Worm (Caenorhabditis elegans): ENCODE measurements around the gene cnk-1.

The cnk-1 gene

DNA sequence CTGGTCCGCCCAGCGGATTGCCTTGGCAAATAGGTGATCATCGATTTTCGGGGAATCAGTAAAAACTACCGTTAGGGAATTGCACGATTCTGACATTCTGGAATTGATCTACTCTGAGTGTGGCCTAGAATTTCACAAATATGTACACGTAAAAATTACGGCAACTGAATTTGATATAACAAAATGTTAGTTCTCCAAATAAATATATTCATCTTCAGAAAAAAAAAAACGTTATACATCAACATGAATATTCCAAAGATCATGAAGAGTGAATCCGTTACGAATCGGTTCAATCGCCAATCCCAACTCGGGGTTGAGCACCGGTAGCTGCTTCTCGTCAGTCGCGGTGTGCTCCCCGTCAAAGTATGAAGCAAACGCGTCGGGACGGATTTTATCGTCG, 12.4 kb upstream of the cnk-1 start, which contains the start of gene rip-1:
TSS of gene rip-1 (minus strand) at position 101 of the 400 bp plus-strand sequence.
- TF ChIP-seq mep-1 (tag; optimal IDR thresholded peaks at IDR 0.05) (no peak), pag-3 (tag; optimal IDR thresholded peaks at IDR 0.05; ENCODE audit: borderline replicate concordance, insufficient read depth) (no peak), xbp-1 (tag; optimal IDR thresholded peaks at IDR 0.05) (no peak), nhr-28 (tag; optimal IDR thresholded peaks at IDR 0.05) (no peak), vab-15 (tag; optimal IDR thresholded peaks at IDR 0.05) (no peak), dsc-1 (tag; optimal IDR thresholded peaks at IDR 0.05) (no peak), efl-3 (GFP tag; optimal IDR thresholded peaks at IDR 0.05) (no peak), sox-4 (tag; optimal IDR thresholded peaks at IDR 0.05) (no peak), nhr-76 (tag; optimal IDR thresholded peaks at IDR 0.05) (no peak), egl-27 (tag; optimal IDR thresholded peaks at IDR 0.05) (no peak), mab-9 (GFP tag; IDR thresholded peaks at IDR 0.05) (no peak), zip-4 (GFP tag; optimal IDR thresholded peaks at IDR 0.05) (no peak), lin-15B (tag; optimal IDR thresholded peaks at IDR 0.05) (no peak)

DNA sequence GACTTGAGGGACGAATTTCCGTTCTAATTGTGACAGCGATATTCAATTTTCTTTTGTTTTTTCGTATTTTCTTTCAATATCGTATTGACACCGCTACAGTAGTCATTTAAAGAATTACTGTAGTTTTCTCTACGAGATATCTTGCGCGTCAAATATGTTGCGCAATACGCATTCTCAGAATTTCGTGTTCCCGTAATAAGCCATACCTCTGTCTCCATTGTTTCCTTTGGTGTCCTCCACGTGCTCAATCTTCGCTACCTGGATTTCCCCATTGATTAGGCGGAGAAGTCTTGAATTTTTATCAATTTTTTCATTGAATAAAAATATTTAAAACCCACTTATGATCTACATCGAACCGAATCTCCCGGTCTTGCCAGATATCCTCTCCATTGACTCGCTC, 9.8 kb upstream of the cnk-1 start:
- TF ChIP-seq C16A3.4 (tag; optimal IDR thresholded peaks at IDR 0.05) (no peak), unc-30 (tag; optimal IDR thresholded peaks at IDR 0.05) (no peak), pax-3 (tag; optimal IDR thresholded peaks at IDR 0.05) (no peak), lin-14 (GFP tag; optimal IDR thresholded peaks at IDR 0.05) (no peak), ceh-8 (GFP tag; optimal IDR thresholded peaks at IDR 0.05) (no peak), nhr-84 (tag; optimal IDR thresholded peaks at IDR 0.05) (no peak), tlp-1 (tag; optimal IDR thresholded peaks at IDR 0.05) (no peak), F16B12.6 (tag; optimal IDR thresholded peaks at IDR 0.05) (no peak), alr-1 (tag; optimal IDR thresholded peaks at IDR 0.05; ENCODE audit: borderline replicate concordance) (no peak), vab-15 (tag; optimal IDR thresholded peaks at IDR 0.05) (no peak), lin-15B (tag; optimal IDR thresholded peaks at IDR 0.05) (no peak), isw-1 (GFP tag; IDR thresholded peaks at IDR 0.05) (no peak), C34B4.2 (tag; optimal IDR thresholded peaks at IDR 0.05) (no peak)

DNA sequence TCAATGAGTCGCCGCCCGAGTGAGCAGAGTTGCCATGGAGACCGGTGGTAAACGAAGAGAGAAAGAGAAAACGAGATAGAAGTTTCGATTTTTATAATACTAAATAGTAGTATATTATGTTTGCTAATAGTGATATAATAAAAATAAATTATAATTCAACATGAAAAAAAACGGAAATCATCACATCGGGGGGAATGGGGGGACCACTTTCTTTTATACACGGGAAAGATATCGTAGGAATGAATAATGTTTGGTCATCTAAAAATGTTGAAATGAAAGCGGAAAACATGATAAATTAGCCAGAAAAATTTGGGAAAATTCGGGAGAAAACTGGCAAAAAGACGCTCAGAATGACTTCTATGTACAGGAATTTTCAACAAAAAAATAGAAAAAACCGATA, 9.4 kb upstream of the cnk-1 start, which contains the start of gene bbs-5:
TSS of gene bbs-5 (minus strand) at position 101 of the 400 bp plus-strand sequence.
- peak; percentile 39 for TF ChIP-seq fkh-8 (tag; optimal IDR thresholded peaks at IDR 0.05)
- no peak for TF ChIP-seq snpc-4 (tag; optimal IDR thresholded peaks at IDR 0.05)
- TF ChIP-seq aly-2 (tag; optimal IDR thresholded peaks at IDR 0.05): no peak
- TF ChIP-seq ceh-82 (tag; optimal IDR thresholded peaks at IDR 0.05): no peak
- no peak for TF ChIP-seq swsn-7 (tag; optimal IDR thresholded peaks at IDR 0.05)

DNA sequence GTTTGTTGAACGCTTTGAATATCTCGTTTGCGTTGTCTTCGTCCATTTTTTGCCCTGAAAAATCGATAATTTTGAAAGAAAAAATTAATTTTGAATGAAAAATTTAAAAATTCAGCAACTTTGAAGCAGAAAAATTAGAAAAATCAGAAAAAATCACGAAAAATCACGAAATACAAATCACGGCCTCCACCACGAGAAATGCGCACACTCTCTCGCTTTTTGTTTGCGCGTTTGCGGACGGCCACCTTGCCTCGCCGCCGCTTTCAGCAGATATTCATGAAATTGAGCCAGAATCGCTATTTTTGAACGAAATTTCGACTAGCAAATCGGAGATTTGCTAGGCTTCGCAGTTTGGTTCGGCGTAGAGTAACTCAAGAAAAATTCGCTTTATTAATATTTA, 4.2 kb upstream of the cnk-1 start, which contains the start of gene inpp-4B:
TSS of gene inpp-4B (minus strand) at position 54 of the 400 bp plus-strand sequence.
- TF ChIP-seq isw-1 (GFP tag; IDR thresholded peaks at IDR 0.05) (peak; percentile 31; the same call in 1 of the 2 replicates), dpl-1 (GFP tag; optimal IDR thresholded peaks at IDR 0.05) (peak in 1 of 3 experiments; percentile 2), efl-1 (optimal IDR thresholded peaks at IDR 0.05) (peak; percentile 6 to 10), efl-1 (GFP tag; optimal IDR thresholded peaks at IDR 0.05 in 1 of 2) (peak in 1 of 2 experiments; percentile 76), nhr-47 (tag; optimal IDR thresholded peaks at IDR 0.05) (peak; percentile 16), lin-35 (GFP tag; optimal IDR thresholded peaks at IDR 0.05) (peak in 1 of 2 experiments; percentile 15), nhr-71 (tag; optimal IDR thresholded peaks at IDR 0.05) (peak; percentile 16), nhr-19 (GFP tag; conservative IDR thresholded peaks at IDR 0.05) (0 out of 2 replicates have a peak, but pooled peaks have one; percentile 13)

Data from whole organism, L1 larva.